Worm (Caenorhabditis elegans) whole organism, mixed stage, embryonic: ENCODE data around the gene egl-5.

Experiments used
- blmp-1 ChIP-seq: fragments of 150-350 bp; optimal IDR thresholded peaks from 2 replicates; lab custom pipeline; 2014; ENCODE audit warnings: missing biosample characterization, missing genetic modification characterization
- ces-1 ChIP-seq: fragments of 150-350 bp; optimal IDR thresholded peaks from 2 replicates; lab custom pipeline; 2014; ENCODE audit warnings: missing biosample characterization, missing genetic modification reagents, missing genetic modification characterization
- elt-3 ChIP-seq: fragments of 150-350 bp; optimal IDR thresholded peaks from 2 replicates; lab custom pipeline; 2014; ENCODE audit warnings: missing biosample characterization, missing genetic modification characterization
- ham-2 ChIP-seq: fragments of 200-800 bp; sonication (Bioruptor generic); optimal IDR thresholded peaks from 2 replicates; lab custom pipeline; 2018; ENCODE audit warnings: mild to moderate bottlenecking, missing genetic modification characterization, missing compliant biosample characterization
- lin-13 ChIP-seq: fragments of 150-350 bp; optimal IDR thresholded peaks from 2 replicates; lab custom pipeline; 2014; ENCODE audit warnings: missing biosample characterization, missing genetic modification characterization
- lsy-2 ChIP-seq: fragments of 150-350 bp; optimal IDR thresholded peaks from 2 replicates; lab custom pipeline; 2014; ENCODE audit warnings: missing biosample characterization, missing genetic modification characterization
- mab-5 ChIP-seq: fragments of 150-350 bp; optimal IDR thresholded peaks from 2 replicates; lab custom pipeline; 2014; ENCODE audit warnings: missing biosample characterization, missing genetic modification characterization
- nhr-28 ChIP-seq: fragments of 150-350 bp; optimal IDR thresholded peaks from 2 replicates; lab custom pipeline; 2014; ENCODE audit warnings: missing biosample characterization, missing genetic modification characterization
- pha-4 ChIP-seq: fragments of 150-350 bp; optimal IDR thresholded peaks from 2 replicates; lab custom pipeline; 2018; ENCODE audit warnings: missing biosample characterization, missing genetic modification reagents, missing genetic modification characterization
- sem-2 ChIP-seq: fragments of 200-800 bp; sonication (Bioruptor generic); optimal IDR thresholded peaks from 2 replicates; lab custom pipeline; 2018; ENCODE audit warnings: mild to moderate bottlenecking, missing genetic modification characterization, missing compliant biosample characterization
- snpc-4 ChIP-seq: fragments of 150-350 bp; optimal IDR thresholded peaks from 2 replicates; lab custom pipeline; 2014; ENCODE audit warnings: missing biosample characterization, missing genetic modification characterization
- unc-120 ChIP-seq: sonication (generic microtip); optimal IDR thresholded peaks from 2 replicates; lab custom pipeline; 2017; ENCODE audit warnings: missing genetic modification characterization, missing compliant biosample characterization; ENCODE audit not compliant: poor library complexity, severe bottlenecking
- unc-39 ChIP-seq: fragments of 150-350 bp; optimal IDR thresholded peaks from 2 replicates; lab custom pipeline; 2014; ENCODE audit warnings: missing biosample characterization, missing genetic modification characterization
- unc-62 ChIP-seq: fragments of 150-350 bp; optimal IDR thresholded peaks from 2 replicates; lab custom pipeline; 2014; ENCODE audit warnings: missing biosample characterization, missing genetic modification reagents, missing genetic modification characterization

- TF ChIP-seq elt-3, result no peak
- no peak for TF ChIP-seq nhr-28 (tag; lab: Kevin White, UChicago)
- no peak for TF ChIP-seq unc-39 (tag; lab: Kevin White, UChicago)
- no peak for TF ChIP-seq ham-2 (GFP tag; lab: Kevin White, UChicago)
- no peak for TF ChIP-seq pha-4 (tag; lab: Kevin White, UChicago)
- TF ChIP-seq sem-2 (GFP tag; lab: Kevin White, UChicago), result no peak
- no peak for TF ChIP-seq ces-1 (GFP tag; lab: Kevin White, UChicago)
- no peak for TF ChIP-seq lin-13
- TF ChIP-seq unc-62, result no peak
- TF ChIP-seq unc-120 (tag; lab: Kevin White, UChicago), result no peak
- TF ChIP-seq blmp-1 (tag; lab: Kevin White, UChicago), result no peak
- TF ChIP-seq lsy-2 (tag; lab: Kevin White, UChicago), result no peak
- TF ChIP-seq snpc-4 (tag; lab: Kevin White, UChicago), result no peak
- no peak for TF ChIP-seq mab-5 (tag; lab: Kevin White, UChicago)
Observed at ce11 chrIII:7857142-7857541, 43.0 kb downstream of the egl-5 start, which contains the start of gene tag-307.
